Fruit fly (Drosophila melanogaster) whole organism, wandering third instar larva: ENCODE results near the gene CG43703.

Experiments used
- Abd-B ChIP-seq: fragments of >200 bp; optimal IDR thresholded peaks from 2 replicates; lab custom pipeline; 2017; ENCODE audit warnings: missing biosample characterization, missing genetic modification characterization
- CG32264 ChIP-seq: fragments of 200-800 bp; sonication (Bioruptor generic); optimal IDR thresholded peaks from 2 replicates; lab custom pipeline; 2016; ENCODE audit warnings: missing biosample characterization, missing genetic modification characterization
- CG9705 ChIP-seq: fragments of 200-800 bp; sonication (Bioruptor generic); optimal IDR thresholded peaks from 2 replicates; lab custom pipeline; 2018; ENCODE audit warnings: missing biosample characterization, mild to moderate bottlenecking, missing genetic modification characterization
- CrebA ChIP-seq: fragments of 200-800 bp; sonication (Bioruptor generic); optimal IDR thresholded peaks from 2 replicates; lab custom pipeline; 2016; ENCODE audit warnings: missing biosample characterization, mild to moderate bottlenecking, missing genetic modification characterization, borderline replicate concordance
- Dfd ChIP-seq: fragments of >200 bp; optimal IDR thresholded peaks from 2 replicates; lab custom pipeline; 2017; ENCODE audit warnings: missing biosample characterization, missing genetic modification characterization
- Dif ChIP-seq: fragments of 200-275, 200-300 bp; sonication (Bioruptor generic); optimal IDR thresholded peaks from 2 replicates; lab custom pipeline; 2018; ENCODE audit warnings: missing biosample characterization, missing genetic modification characterization; ENCODE audit not compliant: partially characterized antibody
- GATAd ChIP-seq: sonication (Bioruptor generic); optimal IDR thresholded peaks from 2 replicates; lab custom pipeline; 2016; ENCODE audit warnings: missing biosample characterization, missing genetic modification characterization
- HLH106 ChIP-seq: fragments of 200-800 bp; optimal IDR thresholded peaks from 3 replicates; lab custom pipeline; 2019; ENCODE audit warnings: missing biosample characterization, mild to moderate bottlenecking, missing genetic modification characterization, moderate library complexity
- Hnf4 ChIP-seq: fragments of 200-800 bp; sonication (Bioruptor generic); optimal IDR thresholded peaks from 2 replicates; lab custom pipeline; 2016; ENCODE audit warnings: missing biosample characterization, mild to moderate bottlenecking, missing genetic modification characterization
- Hr78 ChIP-seq: fragments of >200 bp; optimal IDR thresholded peaks from 2 replicates; lab custom pipeline; 2017; ENCODE audit warnings: missing biosample characterization, missing genetic modification characterization
- Hr83 ChIP-seq: fragments of 200-300 bp; sonication (Bioruptor generic); optimal IDR thresholded peaks from 2 replicates; lab custom pipeline; 2016; ENCODE audit warnings: missing biosample characterization, mild to moderate bottlenecking, missing genetic modification characterization, moderate library complexity; ENCODE audit not compliant: poor library complexity, severe bottlenecking
- Jra ChIP-seq: sonication (Bioruptor generic); optimal IDR thresholded peaks from 2 replicates; lab custom pipeline; 2016; ENCODE audit warnings: missing biosample characterization, missing genetic modification characterization
- Mio ChIP-seq: sonication (Bioruptor generic); optimal IDR thresholded peaks from 2 replicates; lab custom pipeline; 2016; ENCODE audit warnings: missing biosample characterization, missing genetic modification characterization
- Myc ChIP-seq: fragments of >200 bp; optimal IDR thresholded peaks from 2 replicates; lab custom pipeline; 2017
- N ChIP-seq: fragments of >200 bp; optimal IDR thresholded peaks from 2 replicates; lab custom pipeline; 2018; ENCODE audit warnings: missing biosample characterization, missing external identifiers, missing genetic modification characterization
- OdsH ChIP-seq: fragments of 200-800 bp; sonication (Bioruptor generic); optimal IDR thresholded peaks from 2 replicates; lab custom pipeline; 2016; ENCODE audit warnings: missing biosample characterization, mild to moderate bottlenecking, missing genetic modification characterization
- Rel ChIP-seq, 2 experiments: fragments of 200-800 bp; sonication (Bioruptor generic) in 1 of 2; optimal IDR thresholded peaks; 2 replicates in 1 of 2; 3 replicates in 1 of 2; lab custom pipeline; 2016 to 2019; ENCODE audit warnings: mild to moderate bottlenecking in 2 of 2, missing biosample characterization in 2 of 2, missing genetic modification characterization in 2 of 2, moderate library complexity in 1 of 2
- Sp1 ChIP-seq: fragments of 200-800 bp; sonication (Bioruptor generic); optimal IDR thresholded peaks from 3 replicates; lab custom pipeline; 2019; ENCODE audit warnings: missing biosample characterization, mild to moderate bottlenecking, missing genetic modification characterization, moderate library complexity
- Vsx2 ChIP-seq: fragments of 200-300, 225-300 bp; sonication (Bioruptor generic); optimal IDR thresholded peaks from 2 replicates; lab custom pipeline; 2018; ENCODE audit warnings: missing biosample characterization, missing genetic modification characterization; ENCODE audit not compliant: partially characterized antibody
- br ChIP-seq: fragments of 200-800 bp; sonication (Bioruptor generic); optimal IDR thresholded peaks from 2 replicates; lab custom pipeline; 2016; ENCODE audit warnings: missing biosample characterization, missing genetic modification characterization
- brk ChIP-seq: fragments of 200-800 bp; sonication (Bioruptor generic); optimal IDR thresholded peaks from 2 replicates; lab custom pipeline; 2016; ENCODE audit warnings: missing biosample characterization, mild to moderate bottlenecking, missing genetic modification characterization
- dl ChIP-seq, 2 experiments: fragments of 175-275, 200-275 bp in 1 of 2; fragments of 200-275 bp in 1 of 2; sonication (Bioruptor generic); optimal IDR thresholded peaks; lab custom pipeline; 2018; ENCODE audit warnings: mild to moderate bottlenecking in 2 of 2, missing biosample characterization in 2 of 2, missing genetic modification characterization in 2 of 2, moderate library complexity in 2 of 2; ENCODE audit not compliant: partially characterized antibody in 2 of 2, insufficient read depth in 1 of 2
- dmrt93B ChIP-seq: fragments of 200-800 bp; sonication (Bioruptor generic); optimal IDR thresholded peaks from 2 replicates; lab custom pipeline; 2018; ENCODE audit warnings: missing biosample characterization, mild to moderate bottlenecking, missing genetic modification characterization
- dsf ChIP-seq: sonication (Bioruptor generic); optimal IDR thresholded peaks from 2 replicates; lab custom pipeline; 2016; ENCODE audit warnings: missing biosample characterization, missing genetic modification characterization, borderline replicate concordance
- ey ChIP-seq: fragments of 200-800 bp; sonication (Bioruptor generic); optimal IDR thresholded peaks from 2 replicates; lab custom pipeline; 2016; ENCODE audit warnings: missing biosample characterization, missing genetic modification characterization
- foxo ChIP-seq, 2 experiments: fragments of 200-800 bp; sonication (Bioruptor generic); optimal IDR thresholded peaks; 2 replicates in 1 of 2; 3 replicates in 1 of 2; lab custom pipeline; 2016 to 2017; ENCODE audit warnings: missing biosample characterization in 2 of 2, missing genetic modification characterization in 2 of 2
- fru ChIP-seq: fragments of 200-800 bp; sonication (Bioruptor generic); optimal IDR thresholded peaks from 3 replicates; lab custom pipeline; 2016; ENCODE audit warnings: missing biosample characterization, mild to moderate bottlenecking, missing genetic modification characterization
- h ChIP-seq: fragments of 200-800 bp; sonication (Bioruptor generic); optimal IDR thresholded peaks from 3 replicates; lab custom pipeline; 2016; ENCODE audit warnings: missing biosample characterization, mild to moderate bottlenecking, missing genetic modification characterization
- jim ChIP-seq: fragments of 175-275, 200-325 bp; sonication (Bioruptor generic); optimal IDR thresholded peaks from 2 replicates; lab custom pipeline; 2016; ENCODE audit warnings: missing biosample characterization, mild to moderate bottlenecking, missing genetic modification characterization
- pan ChIP-seq: fragments of >200 bp; optimal IDR thresholded peaks from 2 replicates; lab custom pipeline; 2017
- psq ChIP-seq: fragments of 200-800 bp; sonication (Bioruptor generic); optimal IDR thresholded peaks from 3 replicates; lab custom pipeline; 2017; ENCODE audit warnings: missing biosample characterization, mild to moderate bottlenecking, missing genetic modification characterization, moderate library complexity
- rgr ChIP-seq: fragments of 200-800 bp; sonication (Bioruptor generic); optimal IDR thresholded peaks from 3 replicates; lab custom pipeline; 2016; ENCODE audit warnings: missing biosample characterization, mild to moderate bottlenecking, missing genetic modification characterization
- sage ChIP-seq: fragments of 200-800 bp; sonication (Bioruptor generic); optimal IDR thresholded peaks from 2 replicates; lab custom pipeline; 2016; ENCODE audit warnings: missing biosample characterization, mild to moderate bottlenecking, missing genetic modification characterization
- sv ChIP-seq: fragments of 200-800 bp; sonication (Bioruptor generic); optimal IDR thresholded peaks from 3 replicates; lab custom pipeline; 2016; ENCODE audit warnings: missing biosample characterization, missing genetic modification characterization
- tai ChIP-seq: sonication (Bioruptor generic); optimal IDR thresholded peaks from 2 replicates; lab custom pipeline; 2016; ENCODE audit warnings: missing biosample characterization, missing genetic modification characterization
- usp ChIP-seq: fragments of >200 bp; optimal IDR thresholded peaks from 2 replicates; lab custom pipeline; 2017; ENCODE audit warnings: missing biosample characterization, missing genetic modification characterization
- woc ChIP-seq: sonication (Bioruptor generic); optimal IDR thresholded peaks from 2 replicates; lab custom pipeline; 2016; ENCODE audit warnings: missing biosample characterization, mild to moderate bottlenecking, missing genetic modification characterization

The CG43703 gene

dm6 chr2L:3756831-3757351 lies 8.4 kb upstream of the CG43703 start, which contains the start of gene CG43707:
TSS of gene CG43707 (plus strand) at chr2L:3757256.
- TF ChIP-seq Vsx2: no peak

dm6 chr2L:3769718-3770461 lies 4.6 kb downstream of the CG43703 start:
- TF ChIP-seq jim (GFP tag; lab: Kevin White, UChicago) (no peak), sage (no peak), HLH106 (tag; lab: Kevin White, UChicago) (peak; percentile 65), Hnf4 (GFP tag; lab: Kevin White, UChicago) (peak; percentile 16), Hr83 (GFP tag; lab: Kevin White, UChicago) (no peak), Myc (no peak), psq (peak; percentile 77), h (GFP tag; lab: Kevin White, UChicago) (peak; percentile 45), rgr (GFP tag; lab: Kevin White, UChicago) (peak; percentile 52), OdsH (GFP tag; lab: Kevin White, UChicago) (peak; percentile 66), br (GFP tag; lab: Kevin White, UChicago) (no peak), Hr78 (no peak), Sp1 (GFP tag; lab: Kevin White, UChicago) (peak; percentile 71), Mio (no peak), fru (GFP tag; lab: Kevin White, UChicago) (peak; percentile 51), foxo (GFP tag; optimal IDR thresholded peaks at IDR 0.05; lab: Kevin White, UChicago) (peak in 1 of 2 experiments; percentile 63), Vsx2 (no peak), pan (lab: Kevin White, UChicago) (no peak), CrebA (GFP tag; lab: Kevin White, UChicago) (no peak), dmrt93B (GFP tag; lab: Kevin White, UChicago) (peak; percentile 4), Jra (GFP tag; lab: Kevin White, UChicago) (no peak), woc (GFP tag; lab: Kevin White, UChicago) (peak; percentile 1), CG9705 (GFP tag; lab: Kevin White, UChicago) (no peak), brk (GFP tag; lab: Kevin White, UChicago) (no peak), usp (GFP tag; lab: Kevin White, UChicago) (no peak)

dm6 chr2L:3771109-3772067 lies 6.1 kb downstream of the CG43703 start, which contains the start of gene bowl:
TSS of gene bowl (plus strand) at chr2L:3771700.
- TF ChIP-seq Vsx2: peak; percentile 94
- peak; percentile 79 for TF ChIP-seq Dif (GFP tag; lab: Kevin White, UChicago)
- peak; percentile 97 for TF ChIP-seq psq
- peak; percentile 84 to 98 for TF ChIP-seq foxo (GFP tag; optimal IDR thresholded peaks at IDR 0.05; lab: Kevin White, UChicago)
- TF ChIP-seq fru (GFP tag; lab: Kevin White, UChicago): peak; percentile 99
- peak; percentile 62 to 67 for TF ChIP-seq dl (GFP tag; optimal IDR thresholded peaks at IDR 0.05; lab: Kevin White, UChicago; ENCODE audit: insufficient read depth in 1 of 2, partially characterized antibody in 2 of 2)
- no peak for TF ChIP-seq pan (lab: Kevin White, UChicago)
- TF ChIP-seq N (GFP tag; lab: Kevin White, UChicago): no peak
- peak; percentile 98 for TF ChIP-seq br (GFP tag; lab: Kevin White, UChicago)
- TF ChIP-seq Rel (GFP tag; optimal IDR thresholded peaks at IDR 0.05; lab: Kevin White, UChicago): peak; percentile 93
- peak; percentile 78 for TF ChIP-seq Rel (tag; optimal IDR thresholded peaks at IDR 0.05; lab: Kevin White, UChicago)
- peak; percentile 97 for TF ChIP-seq Jra (GFP tag; lab: Kevin White, UChicago)
- TF ChIP-seq GATAd (GFP tag; lab: Kevin White, UChicago): peak; percentile 84
- TF ChIP-seq HLH106 (tag; lab: Kevin White, UChicago): peak; percentile 94
- TF ChIP-seq rgr (GFP tag; lab: Kevin White, UChicago): peak; percentile 96
- no peak for TF ChIP-seq Myc
- no peak for TF ChIP-seq Abd-B (GFP tag; lab: Kevin White, UChicago)
- peak; percentile 86 for TF ChIP-seq jim (GFP tag; lab: Kevin White, UChicago)
- TF ChIP-seq usp (GFP tag; lab: Kevin White, UChicago): no peak
- TF ChIP-seq CG32264 (GFP tag; lab: Kevin White, UChicago): peak; percentile 89
- peak; percentile 96 for TF ChIP-seq woc (GFP tag; lab: Kevin White, UChicago)
- TF ChIP-seq Hr78: no peak
- peak; percentile 92 for TF ChIP-seq dsf (GFP tag; lab: Kevin White, UChicago)
- peak; percentile 98 for TF ChIP-seq ey (GFP tag; lab: Kevin White, UChicago)
- peak; percentile 97 for TF ChIP-seq sv (GFP tag; lab: Kevin White, UChicago)
- TF ChIP-seq CG9705 (GFP tag; lab: Kevin White, UChicago): peak; percentile 78
- peak; percentile 96 for TF ChIP-seq tai (GFP tag; lab: Kevin White, UChicago)
- peak; percentile 99 for TF ChIP-seq OdsH (GFP tag; lab: Kevin White, UChicago)
- TF ChIP-seq h (GFP tag; lab: Kevin White, UChicago): peak; percentile 99
- peak; percentile 98 for TF ChIP-seq Hnf4 (GFP tag; lab: Kevin White, UChicago)
- TF ChIP-seq sage: peak; percentile 95
- TF ChIP-seq Dfd (GFP tag; lab: Kevin White, UChicago): peak; percentile 13
- peak; percentile 60 for TF ChIP-seq Mio
- peak; percentile 88 for TF ChIP-seq CrebA (GFP tag; lab: Kevin White, UChicago)
- TF ChIP-seq brk (GFP tag; lab: Kevin White, UChicago): peak; percentile 97
- TF ChIP-seq Hr83 (GFP tag; lab: Kevin White, UChicago): peak; percentile 79
- TF ChIP-seq Sp1 (GFP tag; lab: Kevin White, UChicago): peak; percentile 99
